Worm (Caenorhabditis elegans): Measurements from ENCODE around the gene K07E3.9.

Gene K07E3.9

ce11 chrX:8107921-8108320, at the start of gene K07E3.9:
Gene K07E3.9 (plus strand): TSS chrX:8108221.
- TF ChIP-seq klf-2 (GFP tag; conservative IDR thresholded peaks at IDR 0.05) (no peak), tab-1 (GFP tag; IDR thresholded peaks at IDR 0.05) (no peak), cog-1 (tag; optimal IDR thresholded peaks at IDR 0.05) (no peak), ztf-29 (GFP tag; IDR thresholded peaks at IDR 0.05) (no peak), flt-1 (GFP tag; IDR thresholded peaks at IDR 0.05) (no peak), ztf-23 (GFP tag; IDR thresholded peaks at IDR 0.05) (no peak), med-1 (GFP tag; optimal IDR thresholded peaks at IDR 0.05; ENCODE audit: insufficient read depth) (no peak), T22C8.4 (GFP tag; IDR thresholded peaks at IDR 0.05) (no peak), ref-1 (GFP tag; conservative IDR thresholded peaks at IDR 0.05) (no peak)

ce11 chrX:8059999-8060398, 48.0 kb upstream of the K07E3.9 start:
- no peak for TF ChIP-seq tab-1 (GFP tag; IDR thresholded peaks at IDR 0.05)

ce11 chrX:8060823-8061222, 47.2 kb upstream of the K07E3.9 start, which contains the start of gene C18A11.3:
Gene C18A11.3 (plus strand): TSS chrX:8061123.
- no peak for TF ChIP-seq med-1 (GFP tag; optimal IDR thresholded peaks at IDR 0.05; ENCODE audit: insufficient read depth)
- no peak for TF ChIP-seq cog-1 (tag; optimal IDR thresholded peaks at IDR 0.05)
- no peak for TF ChIP-seq klf-2 (GFP tag; conservative IDR thresholded peaks at IDR 0.05)
- TF ChIP-seq T22C8.4 (GFP tag; IDR thresholded peaks at IDR 0.05) = no peak
- TF ChIP-seq ref-1 (GFP tag; conservative IDR thresholded peaks at IDR 0.05) = no peak
- no peak for TF ChIP-seq ztf-29 (GFP tag; IDR thresholded peaks at IDR 0.05)
- TF ChIP-seq tab-1 (GFP tag; IDR thresholded peaks at IDR 0.05) = no peak
- TF ChIP-seq flt-1 (GFP tag; IDR thresholded peaks at IDR 0.05) = no peak
- TF ChIP-seq ztf-23 (GFP tag; IDR thresholded peaks at IDR 0.05) = no peak

- no peak for TF ChIP-seq klf-2 (GFP tag; conservative IDR thresholded peaks at IDR 0.05)
- no peak for TF ChIP-seq tab-1 (GFP tag; IDR thresholded peaks at IDR 0.05)
- no peak for TF ChIP-seq ztf-23 (GFP tag; IDR thresholded peaks at IDR 0.05)
- TF ChIP-seq ref-1 (GFP tag; conservative IDR thresholded peaks at IDR 0.05) = no peak
- no peak for TF ChIP-seq flt-1 (GFP tag; IDR thresholded peaks at IDR 0.05)
- no peak for TF ChIP-seq T22C8.4 (GFP tag; IDR thresholded peaks at IDR 0.05)
- TF ChIP-seq cog-1 (tag; optimal IDR thresholded peaks at IDR 0.05) = no peak
- no peak for TF ChIP-seq med-1 (GFP tag; optimal IDR thresholded peaks at IDR 0.05; ENCODE audit: insufficient read depth)
- TF ChIP-seq ztf-29 (GFP tag; IDR thresholded peaks at IDR 0.05) = no peak
Measured at ce11 chrX:8067268-8067667, 40.8 kb upstream of the K07E3.9 start, which contains the start of gene C18A11.2. Gene C18A11.2 (plus strand): TSS chrX:8067568.

- no peak for TF ChIP-seq ztf-29 (GFP tag; IDR thresholded peaks at IDR 0.05)
- TF ChIP-seq ztf-23 (GFP tag; IDR thresholded peaks at IDR 0.05) = no peak
- TF ChIP-seq cog-1 (tag; optimal IDR thresholded peaks at IDR 0.05) = no peak
- no peak for TF ChIP-seq ref-1 (GFP tag; conservative IDR thresholded peaks at IDR 0.05)
- no peak for TF ChIP-seq med-1 (GFP tag; optimal IDR thresholded peaks at IDR 0.05; ENCODE audit: insufficient read depth)
- no peak for TF ChIP-seq flt-1 (GFP tag; IDR thresholded peaks at IDR 0.05)
- no peak for TF ChIP-seq T22C8.4 (GFP tag; IDR thresholded peaks at IDR 0.05)
- TF ChIP-seq tab-1 (GFP tag; IDR thresholded peaks at IDR 0.05) = no peak
- no peak for TF ChIP-seq klf-2 (GFP tag; conservative IDR thresholded peaks at IDR 0.05)
Measured at ce11 chrX:8069293-8069692, 38.7 kb upstream of the K07E3.9 start, which contains the start of gene C18A11.1. Gene C18A11.1 (plus strand): TSS chrX:8069328.

ce11 chrX:8074527-8074926, 33.5 kb upstream of the K07E3.9 start:
- TF ChIP-seq tab-1 (GFP tag; IDR thresholded peaks at IDR 0.05) (no peak), flt-1 (GFP tag; IDR thresholded peaks at IDR 0.05) (no peak), klf-2 (GFP tag; conservative IDR thresholded peaks at IDR 0.05) (no peak), ref-1 (GFP tag; conservative IDR thresholded peaks at IDR 0.05) (no peak), ztf-29 (GFP tag; IDR thresholded peaks at IDR 0.05) (no peak), T22C8.4 (GFP tag; IDR thresholded peaks at IDR 0.05) (no peak), ztf-23 (GFP tag; IDR thresholded peaks at IDR 0.05) (no peak), cog-1 (tag; optimal IDR thresholded peaks at IDR 0.05) (no peak), med-1 (GFP tag; optimal IDR thresholded peaks at IDR 0.05; ENCODE audit: insufficient read depth) (no peak)

ce11 chrX:8077748-8078147, 30.3 kb upstream of the K07E3.9 start, which contains the start of gene C46F2.1:
Gene C46F2.1 (plus strand): TSS chrX:8078048.
- no peak for TF ChIP-seq ref-1 (GFP tag; conservative IDR thresholded peaks at IDR 0.05)
- TF ChIP-seq ztf-29 (GFP tag; IDR thresholded peaks at IDR 0.05) = no peak
- TF ChIP-seq klf-2 (GFP tag; conservative IDR thresholded peaks at IDR 0.05) = no peak
- TF ChIP-seq tab-1 (GFP tag; IDR thresholded peaks at IDR 0.05) = no peak
- no peak for TF ChIP-seq ztf-23 (GFP tag; IDR thresholded peaks at IDR 0.05)
- TF ChIP-seq flt-1 (GFP tag; IDR thresholded peaks at IDR 0.05) = no peak
- no peak for TF ChIP-seq cog-1 (tag; optimal IDR thresholded peaks at IDR 0.05)
- no peak for TF ChIP-seq T22C8.4 (GFP tag; IDR thresholded peaks at IDR 0.05)
- no peak for TF ChIP-seq med-1 (GFP tag; optimal IDR thresholded peaks at IDR 0.05; ENCODE audit: insufficient read depth)

ce11 chrX:8078374-8078773, 29.6 kb upstream of the K07E3.9 start:
- TF ChIP-seq ref-1 (GFP tag; conservative IDR thresholded peaks at IDR 0.05) = no peak
- TF ChIP-seq klf-2 (GFP tag; conservative IDR thresholded peaks at IDR 0.05) = no peak
- TF ChIP-seq T22C8.4 (GFP tag; IDR thresholded peaks at IDR 0.05) = no peak
- TF ChIP-seq flt-1 (GFP tag; IDR thresholded peaks at IDR 0.05) = no peak
- no peak for TF ChIP-seq ztf-29 (GFP tag; IDR thresholded peaks at IDR 0.05)
- TF ChIP-seq tab-1 (GFP tag; IDR thresholded peaks at IDR 0.05) = no peak
- TF ChIP-seq med-1 (GFP tag; optimal IDR thresholded peaks at IDR 0.05; ENCODE audit: insufficient read depth) = no peak
- no peak for TF ChIP-seq ztf-23 (GFP tag; IDR thresholded peaks at IDR 0.05)
- no peak for TF ChIP-seq cog-1 (tag; optimal IDR thresholded peaks at IDR 0.05)

ce11 chrX:8078899-8079298, 29.1 kb upstream of the K07E3.9 start:
- no peak for TF ChIP-seq klf-2 (GFP tag; conservative IDR thresholded peaks at IDR 0.05)
- no peak for TF ChIP-seq ref-1 (GFP tag; conservative IDR thresholded peaks at IDR 0.05)
- no peak for TF ChIP-seq flt-1 (GFP tag; IDR thresholded peaks at IDR 0.05)
- TF ChIP-seq tab-1 (GFP tag; IDR thresholded peaks at IDR 0.05) = no peak
- no peak for TF ChIP-seq cog-1 (tag; optimal IDR thresholded peaks at IDR 0.05)
- no peak for TF ChIP-seq T22C8.4 (GFP tag; IDR thresholded peaks at IDR 0.05)

ce11 chrX:8082703-8083102, 25.3 kb upstream of the K07E3.9 start:
- TF ChIP-seq flt-1 (GFP tag; IDR thresholded peaks at IDR 0.05) (no peak), ztf-23 (GFP tag; IDR thresholded peaks at IDR 0.05) (no peak), klf-2 (GFP tag; conservative IDR thresholded peaks at IDR 0.05) (no peak), ztf-29 (GFP tag; IDR thresholded peaks at IDR 0.05) (no peak), T22C8.4 (GFP tag; IDR thresholded peaks at IDR 0.05) (no peak), tab-1 (GFP tag; IDR thresholded peaks at IDR 0.05) (no peak), ref-1 (GFP tag; conservative IDR thresholded peaks at IDR 0.05) (no peak), med-1 (GFP tag; optimal IDR thresholded peaks at IDR 0.05; ENCODE audit: insufficient read depth) (no peak), cog-1 (tag; optimal IDR thresholded peaks at IDR 0.05) (no peak)
